Worm (Caenorhabditis elegans) whole organism, L3 larva: ENCODE measurements around the gene fipr-8.

Experiments used
- R02D3.7 ChIP-seq: fragments of 150-350 bp; optimal IDR thresholded peaks from 2 replicates; lab custom pipeline; 2014; ENCODE audit warnings: missing biosample characterization, missing genetic modification characterization
- ZK546.5 ChIP-seq: sonication (generic microtip); optimal IDR thresholded peaks from 2 replicates; lab custom pipeline; 2017; ENCODE audit warnings: missing biosample characterization, missing genetic modification characterization
- aly-2 ChIP-seq: fragments of 150-350 bp; optimal IDR thresholded peaks from 2 replicates; lab custom pipeline; 2014; ENCODE audit warnings: missing biosample characterization, missing genetic modification characterization
- ceh-82 ChIP-seq: fragments of 150-350 bp; optimal IDR thresholded peaks from 2 replicates; lab custom pipeline; 2014; ENCODE audit warnings: missing biosample characterization, missing genetic modification characterization
- ceh-9 ChIP-seq: sonication (generic microtip); optimal IDR thresholded peaks from 2 replicates; lab custom pipeline; 2018; ENCODE audit warnings: missing biosample characterization, missing genetic modification characterization
- egl-27 ChIP-seq: sonication (generic microtip); optimal IDR thresholded peaks from 4 replicates; lab custom pipeline; 2017; ENCODE audit warnings: missing biosample characterization, missing genetic modification reagents, missing genetic modification characterization
- elt-1 ChIP-seq: fragments of 150-350 bp; optimal IDR thresholded peaks from 2 replicates; lab custom pipeline; 2014; ENCODE audit warnings: missing biosample characterization, missing genetic modification characterization
- elt-2 ChIP-seq: sonication (generic microtip); optimal IDR thresholded peaks from 2 replicates; lab custom pipeline; 2016; ENCODE audit warnings: missing genetic modification reagents, mild to moderate bottlenecking, missing genetic modification characterization, missing compliant biosample characterization
- elt-3 ChIP-seq, 3 experiments: fragments of 150-350 bp in 1 of 3; sonication (generic microtip) in 2 of 3; optimal IDR thresholded peaks; 2 replicates in 2 of 3; 4 replicates in 1 of 3; lab custom pipeline; 2014 to 2017; ENCODE audit warnings: missing biosample characterization in 3 of 3, missing genetic modification characterization in 3 of 3
- fkh-10 ChIP-seq: sonication (generic microtip); optimal IDR thresholded peaks from 2 replicates; lab custom pipeline; 2017; ENCODE audit warnings: missing biosample characterization, missing genetic modification reagents, missing genetic modification characterization
- fos-1 ChIP-seq: fragments of 150-350 bp; optimal IDR thresholded peaks from 2 replicates; lab custom pipeline; 2014; ENCODE audit warnings: missing biosample characterization, missing genetic modification characterization
- jun-1 ChIP-seq: fragments of 150-350 bp; optimal IDR thresholded peaks from 2 replicates; lab custom pipeline; 2014; ENCODE audit warnings: missing biosample characterization, missing genetic modification reagents, missing genetic modification characterization
- lin-15B ChIP-seq: fragments of 150-350 bp; optimal IDR thresholded peaks from 2 replicates; lab custom pipeline; 2014; ENCODE audit warnings: missing biosample characterization, missing genetic modification characterization
- lin-39 ChIP-seq: fragments of 150-350 bp; optimal IDR thresholded peaks from 2 replicates; lab custom pipeline; 2018; ENCODE audit warnings: missing biosample characterization, missing genetic modification reagents, missing genetic modification characterization
- lsy-12 ChIP-seq: sonication (generic microtip); optimal IDR thresholded peaks from 2 replicates; lab custom pipeline; 2016; ENCODE audit warnings: mild to moderate bottlenecking, missing genetic modification characterization, missing compliant biosample characterization
- mml-1 ChIP-seq: fragments of 150-350 bp; sonication (generic microtip); optimal IDR thresholded peaks from 3 replicates; lab custom pipeline; 2014; ENCODE audit warnings: missing biosample characterization, missing genetic modification characterization
- nhr-11 ChIP-seq: fragments of 150-350 bp; optimal IDR thresholded peaks from 2 replicates; lab custom pipeline; 2014; ENCODE audit warnings: missing biosample characterization, missing genetic modification characterization
- nhr-12 ChIP-seq: fragments of 150-350 bp; optimal IDR thresholded peaks from 2 replicates; lab custom pipeline; 2014; ENCODE audit warnings: missing biosample characterization, missing genetic modification characterization
- nhr-23 ChIP-seq: fragments of 150-350 bp; optimal IDR thresholded peaks from 2 replicates; lab custom pipeline; 2014; ENCODE audit warnings: missing biosample characterization, missing genetic modification reagents, missing genetic modification characterization
- nhr-25 ChIP-seq: sonication (generic microtip); optimal IDR thresholded peaks from 2 replicates; lab custom pipeline; 2017; ENCODE audit warnings: missing biosample characterization, missing genetic modification characterization
- nhr-28 ChIP-seq: fragments of 150-350 bp; optimal IDR thresholded peaks from 2 replicates; lab custom pipeline; 2014; ENCODE audit warnings: missing biosample characterization, missing genetic modification characterization
- nhr-43 ChIP-seq: sonication (generic microtip); optimal IDR thresholded peaks from 2 replicates; lab custom pipeline; 2016; ENCODE audit warnings: mild to moderate bottlenecking, missing genetic modification characterization, missing compliant biosample characterization; ENCODE audit not compliant: poor library complexity, severe bottlenecking
- nhr-67 ChIP-seq: fragments of 150-350 bp; optimal IDR thresholded peaks from 2 replicates; lab custom pipeline; 2014; ENCODE audit warnings: missing biosample characterization, missing genetic modification characterization
- nhr-76 ChIP-seq: fragments of 150-350 bp; sonication (generic microtip); optimal IDR thresholded peaks from 5 replicates; lab custom pipeline; 2014; ENCODE audit warnings: missing biosample characterization, missing genetic modification characterization
- nhr-77 ChIP-seq: fragments of 150-350 bp; optimal IDR thresholded peaks from 2 replicates; lab custom pipeline; 2014; ENCODE audit warnings: missing biosample characterization, missing genetic modification characterization
- pha-4 ChIP-seq: fragments of 150-350 bp; optimal IDR thresholded peaks from 2 replicates; lab custom pipeline; 2014; ENCODE audit warnings: missing biosample characterization, missing genetic modification reagents, missing genetic modification characterization
- pqm-1 ChIP-seq: fragments of 150-350 bp; optimal IDR thresholded peaks from 2 replicates; lab custom pipeline; 2017; ENCODE audit warnings: missing biosample characterization, missing genetic modification characterization, inconsistent platforms
- skn-1 ChIP-seq: fragments of 150-350 bp; optimal IDR thresholded peaks from 2 replicates; lab custom pipeline; 2014; ENCODE audit warnings: missing biosample characterization, missing genetic modification characterization
- tbx-2 ChIP-seq: sonication (generic microtip); optimal IDR thresholded peaks from 2 replicates; lab custom pipeline; 2016; ENCODE audit warnings: mild to moderate bottlenecking, missing genetic modification characterization, missing compliant biosample characterization
- unc-62 ChIP-seq: fragments of 150-350 bp; sonication (generic microtip); optimal IDR thresholded peaks from 4 replicates; lab custom pipeline; 2014; ENCODE audit warnings: missing biosample characterization, missing genetic modification reagents, missing genetic modification characterization
- zag-1 ChIP-seq: fragments of 150-350 bp; optimal IDR thresholded peaks from 2 replicates; lab custom pipeline; 2014; ENCODE audit warnings: missing biosample characterization, missing genetic modification characterization
- ztf-11 ChIP-seq: fragments of 150-350 bp; optimal IDR thresholded peaks from 2 replicates; lab custom pipeline; 2014; ENCODE audit warnings: missing biosample characterization, missing genetic modification characterization
- ztf-4 ChIP-seq: fragments of 150-350 bp; optimal IDR thresholded peaks from 2 replicates; lab custom pipeline; 2014; ENCODE audit warnings: missing biosample characterization, missing genetic modification characterization

fipr-8 gene

DNA sequence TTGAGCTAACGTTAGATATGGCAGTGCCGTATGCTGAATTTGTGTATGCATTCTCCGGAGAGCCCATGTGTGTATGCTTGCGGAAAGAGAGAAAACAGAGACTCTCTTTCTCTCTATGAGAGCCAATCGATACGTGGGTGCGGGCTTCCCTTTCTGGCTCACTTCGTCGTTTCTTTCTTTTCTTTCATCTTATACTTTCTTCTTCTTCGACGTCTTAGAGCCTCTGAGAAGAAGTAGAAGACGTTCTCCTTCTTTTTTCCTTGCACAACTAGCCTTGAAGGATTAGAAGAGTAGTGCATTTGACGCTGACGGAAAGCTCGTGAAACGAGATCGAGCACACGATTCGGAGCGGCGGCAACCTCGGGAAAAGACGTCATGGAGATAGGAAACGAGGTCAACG is 34.1 kb upstream of the fipr-8 start (continued):
- TF ChIP-seq nhr-28 (no peak), lin-39 (no peak), nhr-67 (tag; lab: Kevin White, UChicago) (no peak), nhr-25 (tag; lab: Kevin White, UChicago) (no peak), unc-62 (peak; percentile 81), nhr-76 (no peak), jun-1 (tag; lab: Kevin White, UChicago) (no peak), ztf-11 (tag; lab: Kevin White, UChicago) (no peak)
- TF ChIP-seq, all 47 proteins: peak for 9

DNA sequence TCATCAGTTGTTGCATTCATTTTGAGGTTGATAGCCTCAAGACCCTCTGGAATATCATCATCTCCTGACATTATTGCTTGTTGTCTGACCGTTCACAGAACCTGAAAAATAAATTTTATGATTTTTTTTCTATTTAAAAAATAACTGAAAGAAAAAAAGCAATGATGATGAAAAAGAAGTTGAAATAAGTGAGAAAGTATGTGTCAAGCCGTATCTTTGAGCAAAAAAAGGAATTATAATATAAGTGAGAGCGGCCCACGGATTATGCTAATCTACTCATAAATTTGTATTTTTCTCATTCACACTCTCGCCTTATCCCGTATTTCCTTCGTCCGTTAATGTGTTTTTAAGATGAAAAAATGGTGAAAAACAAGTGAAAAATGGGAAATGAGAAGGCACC is 30.5 kb upstream of the fipr-8 start, which contains the start of gene ric-4:
ric-4 (minus strand) TSS at position 101 of the 400 bp plus-strand sequence.
- TF ChIP-seq lsy-12 (tag; lab: Kevin White, UChicago) (no peak), nhr-76 (no peak), ztf-11 (tag; lab: Kevin White, UChicago) (no peak), nhr-43 (tag; lab: Kevin White, UChicago) (no peak), R02D3.7 (tag; lab: Kevin White, UChicago) (no peak), nhr-12 (tag; lab: Kevin White, UChicago) (no peak), ztf-4 (tag; lab: Kevin White, UChicago) (no peak), lin-15B (tag; lab: Kevin White, UChicago) (no peak), nhr-77 (no peak), fkh-10 (GFP tag; lab: Kevin White, UChicago) (no peak), ceh-82 (tag; lab: Kevin White, UChicago) (no peak), pha-4 (tag; lab: Kevin White, UChicago) (no peak), tbx-2 (tag; lab: Kevin White, UChicago) (no peak), jun-1 (tag; lab: Kevin White, UChicago) (no peak), elt-1 (tag; lab: Kevin White, UChicago) (no peak)

DNA sequence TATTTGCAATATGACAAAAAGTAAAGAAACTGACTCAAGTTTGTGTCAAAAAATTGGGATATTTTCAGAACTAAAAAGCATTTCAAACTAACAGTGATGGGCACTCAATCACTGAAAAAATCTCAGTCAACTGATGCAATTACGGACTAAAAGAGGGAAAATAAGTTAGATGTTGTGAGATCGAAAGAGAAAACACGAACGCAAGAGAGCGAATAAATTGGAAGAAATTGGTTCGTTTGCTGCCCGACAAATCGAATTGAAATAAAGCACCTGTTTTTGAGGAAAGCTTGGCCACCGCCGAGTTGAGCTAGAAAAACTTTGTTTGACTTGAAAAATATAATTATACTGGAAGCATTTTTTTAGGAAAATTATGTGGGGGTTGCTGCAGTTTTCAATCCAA is 26.3 kb upstream of the fipr-8 start:
- TF ChIP-seq fos-1 (tag; lab: Kevin White, UChicago), result no peak
- TF ChIP-seq ztf-11 (tag; lab: Kevin White, UChicago), result no peak
- TF ChIP-seq nhr-12 (tag; lab: Kevin White, UChicago), result no peak
- TF ChIP-seq ceh-82 (tag; lab: Kevin White, UChicago), result no peak
- no peak for TF ChIP-seq ceh-9 (tag; lab: Kevin White, UChicago)
- no peak for TF ChIP-seq elt-2

DNA sequence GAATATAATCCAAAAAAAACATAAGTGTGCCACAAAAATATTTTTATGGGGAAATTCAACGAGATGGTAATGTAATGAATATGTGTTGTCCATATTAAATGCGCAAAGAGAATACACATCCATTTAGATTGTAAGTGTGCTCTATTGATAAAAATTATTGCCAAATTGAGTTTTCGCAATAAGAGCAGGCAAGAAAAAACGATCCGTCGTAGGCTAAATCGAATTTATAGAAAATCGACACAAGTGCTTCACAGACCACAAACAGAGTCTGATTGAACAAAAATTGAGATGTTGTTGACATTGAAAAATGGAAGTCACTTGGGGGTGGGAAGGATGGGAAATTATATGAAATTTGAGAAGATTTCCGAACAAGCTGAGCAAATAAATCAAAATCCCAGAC is 25.3 kb upstream of the fipr-8 start:
- no peak for TF ChIP-seq nhr-11 (tag; lab: Kevin White, UChicago)
- TF ChIP-seq pha-4 (tag; lab: Kevin White, UChicago), result peak; percentile 58

DNA sequence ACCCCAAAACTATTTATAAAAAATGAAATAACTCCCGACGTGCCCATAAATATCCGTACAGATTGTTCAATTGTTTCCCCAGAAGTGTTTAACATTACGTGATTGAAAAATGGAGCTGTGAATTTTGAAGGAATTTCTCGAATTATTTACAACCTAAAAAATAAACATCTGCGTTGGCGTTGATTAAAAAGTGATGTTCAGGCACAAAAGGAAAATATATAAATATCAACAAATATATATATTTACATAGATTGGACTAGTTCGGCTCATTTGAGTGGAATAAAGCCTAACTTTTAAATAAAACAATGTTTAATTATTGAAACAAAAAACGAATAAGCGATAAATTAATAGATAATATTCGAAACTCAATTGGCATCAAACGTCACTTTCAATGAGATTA is 20.7 kb upstream of the fipr-8 start, which contains the start of gene sri-18:
sri-18 (minus strand) TSS at position 101 of the 400 bp plus-strand sequence.
- TF ChIP-seq ceh-9 (tag; lab: Kevin White, UChicago) (no peak), egl-27 (tag; lab: Kevin White, UChicago) (no peak), fos-1 (tag; lab: Kevin White, UChicago) (no peak), skn-1 (tag; lab: Kevin White, UChicago) (no peak), aly-2 (tag; lab: Kevin White, UChicago) (no peak), mml-1 (tag; lab: Kevin White, UChicago) (no peak)

DNA sequence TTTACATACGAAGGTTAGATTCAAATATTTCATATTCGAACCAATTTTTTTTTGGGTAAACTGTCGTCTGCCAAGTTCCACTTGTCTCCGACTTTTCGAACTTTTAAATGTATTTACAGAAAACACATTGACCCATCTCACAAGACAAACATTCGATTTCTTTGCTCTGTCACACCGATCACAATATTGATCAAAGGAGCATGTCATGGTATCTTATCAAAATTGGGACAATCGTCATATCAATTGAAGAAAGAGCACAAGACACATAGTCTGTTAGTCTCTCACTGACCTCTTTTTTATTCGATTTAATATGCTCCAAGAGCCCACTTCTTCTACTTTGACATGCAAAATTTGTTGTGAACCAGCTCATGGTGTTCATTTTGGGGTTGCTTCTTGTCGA is 16.3 kb upstream of the fipr-8 start, which contains the start of gene nhr-232:
nhr-232 (plus strand) TSS at position 121 of the 400 bp plus-strand sequence.
- TF ChIP-seq ZK546.5 (tag; lab: Kevin White, UChicago) (no peak), mml-1 (tag; lab: Kevin White, UChicago) (no peak), pha-4 (tag; lab: Kevin White, UChicago) (peak; percentile 70), nhr-23 (no peak), unc-62 (no peak), pqm-1 (tag; lab: Kevin White, UChicago) (peak; percentile 84), zag-1 (no peak), fkh-10 (GFP tag; lab: Kevin White, UChicago) (no peak), nhr-25 (tag; lab: Kevin White, UChicago) (no peak), jun-1 (tag; lab: Kevin White, UChicago) (peak; percentile 27), lin-39 (no peak), elt-2 (peak; percentile 81), elt-3 (tag; optimal IDR thresholded peaks at IDR 0.05; lab: Kevin White, UChicago) (no peak)
